Worm (Caenorhabditis elegans): Measurements from ENCODE around the gene C14B4.2.
A peak's percentile ranks its signal among the peaks of the same experiment; 100 is the strongest.

Gene C14B4.2

ce11 chrV:19309591-19309990, 52.9 kb downstream of the C14B4.2 start, which contains the start of gene F55C9.11:
TSS of gene F55C9.11 (minus strand) at chrV:19309691.
- TF ChIP-seq unc-86 (tag; optimal IDR thresholded peaks at IDR 0.05) (no peak), efl-1 (optimal IDR thresholded peaks at IDR 0.05) (no peak), efl-1 (GFP tag; optimal IDR thresholded peaks at IDR 0.05 in 1 of 2) (peak in 1 of 2 experiments; percentile 77)

ce11 chrV:19308137-19308536, 54.3 kb downstream of the C14B4.2 start:
- no peak for TF ChIP-seq lin-35 (GFP tag; optimal IDR thresholded peaks at IDR 0.05)
- TF ChIP-seq tlp-1 (tag; optimal IDR thresholded peaks at IDR 0.05) = no peak
- TF ChIP-seq mdl-1 (tag; optimal IDR thresholded peaks at IDR 0.05) = no peak

- TF ChIP-seq mab-9 (GFP tag; IDR thresholded peaks at IDR 0.05) (no peak), aha-1 (tag; optimal IDR thresholded peaks at IDR 0.05) (no peak), zag-1 (tag; optimal IDR thresholded peaks at IDR 0.05) (no peak)
Observed at ce11 chrV:19306906-19307305, 55.6 kb downstream of the C14B4.2 start, which contains the start of gene F55C9.15. TSS of gene F55C9.15 (minus strand) at chrV:19307006.

ce11 chrV:19303589-19304174, 58.8 kb downstream of the C14B4.2 start, which contains the start of the genes fbxb-63 and fbxb-61:
TSS of gene fbxb-63 (minus strand) at chrV:19303730.
TSS of gene fbxb-61 (plus strand) at chrV:19304124.
- TF ChIP-seq lin-35 (GFP tag; optimal IDR thresholded peaks at IDR 0.05) = no peak
- TF ChIP-seq nhr-237 (tag; optimal IDR thresholded peaks at IDR 0.05) = no peak
- TF ChIP-seq xbp-1 (tag; optimal IDR thresholded peaks at IDR 0.05) = no peak
- no peak for TF ChIP-seq ceh-90 (tag; optimal IDR thresholded peaks at IDR 0.05)
- TF ChIP-seq nhr-71 (tag; optimal IDR thresholded peaks at IDR 0.05) = no peak
- TF ChIP-seq F16B12.6 (tag; optimal IDR thresholded peaks at IDR 0.05) = no peak

- no peak for TF ChIP-seq ceh-88 (GFP tag; IDR thresholded peaks at IDR 0.05)
- TF ChIP-seq nhr-19 (GFP tag; conservative IDR thresholded peaks at IDR 0.05) = 0 out of 2 replicates have a peak, but pooled peaks have one; percentile 3
Observed at ce11 chrV:19301934-19302333, 60.5 kb downstream of the C14B4.2 start, which contains the start of gene fbxb-62. TSS of gene fbxb-62 (minus strand) at chrV:19302034.

- no peak for TF ChIP-seq elt-3 (tag; optimal IDR thresholded peaks at IDR 0.05)
- TF ChIP-seq fos-1 (tag; optimal IDR thresholded peaks at IDR 0.05) = no peak
- TF ChIP-seq rnt-1 (tag; optimal IDR thresholded peaks at IDR 0.05) = no peak
- no peak for TF ChIP-seq hlh-17 (GFP tag; optimal IDR thresholded peaks at IDR 0.05; ENCODE audit: borderline replicate concordance)
- TF ChIP-seq grh-1 (GFP tag; IDR thresholded peaks at IDR 0.05) = no peak
- no peak for TF ChIP-seq unc-62 (GFP tag; optimal IDR thresholded peaks at IDR 0.05)
- TF ChIP-seq unc-86 (tag; optimal IDR thresholded peaks at IDR 0.05) = no peak
- TF ChIP-seq mef-2 (tag; optimal IDR thresholded peaks at IDR 0.05) = no peak
- no peak for TF ChIP-seq alr-1 (tag; optimal IDR thresholded peaks at IDR 0.05; ENCODE audit: borderline replicate concordance)
- TF ChIP-seq mab-9 (GFP tag; IDR thresholded peaks at IDR 0.05) = no peak
- TF ChIP-seq aly-2 (tag; optimal IDR thresholded peaks at IDR 0.05) = no peak
Observed at ce11 chrV:19299262-19299661, 63.2 kb downstream of the C14B4.2 start, which contains the start of gene F55C9.14. TSS of gene F55C9.14 (plus strand) at chrV:19299562.

ce11 chrV:19297510-19297909, 65.0 kb downstream of the C14B4.2 start, which contains the start of gene fbxb-60:
TSS of gene fbxb-60 (plus strand) at chrV:19297810.
- TF ChIP-seq hlh-4 (tag; optimal IDR thresholded peaks at IDR 0.05) = no peak
- no peak for TF ChIP-seq F16B12.6 (tag; optimal IDR thresholded peaks at IDR 0.05)

- TF ChIP-seq efl-1 (optimal IDR thresholded peaks at IDR 0.05) (no peak), efl-1 (GFP tag; optimal IDR thresholded peaks at IDR 0.05 in 1 of 2) (no peak), nhr-76 (tag; optimal IDR thresholded peaks at IDR 0.05) (no peak), egl-13 (tag; optimal IDR thresholded peaks at IDR 0.05) (no peak), aly-2 (tag; optimal IDR thresholded peaks at IDR 0.05) (no peak), lin-15B (tag; optimal IDR thresholded peaks at IDR 0.05) (no peak)
Observed at ce11 chrV:19296723-19297122, 65.7 kb downstream of the C14B4.2 start, which contains the start of gene F55C9.6. TSS of gene F55C9.6 (minus strand) at chrV:19296823.
